Worm (Caenorhabditis elegans) whole organism, L2 larva: ENCODE measurements around the gene sre-41.

Experiments used
- R02D3.7 ChIP-seq: fragments of 150-350 bp; optimal IDR thresholded peaks from 2 replicates; lab custom pipeline; 2014; ENCODE audit warnings: missing biosample characterization, missing genetic modification characterization
- mdl-1 ChIP-seq, 2 experiments: fragments of 150-350 bp in 1 of 2; sonication (generic microtip) in 1 of 2; optimal IDR thresholded peaks; 2 replicates each; lab custom pipeline; 2017; ENCODE audit warnings: missing biosample characterization in 2 of 2, missing genetic modification characterization in 2 of 2
- nhr-11 ChIP-seq: fragments of 150-350 bp; optimal IDR thresholded peaks from 2 replicates; lab custom pipeline; 2014; ENCODE audit warnings: missing biosample characterization, missing genetic modification characterization
- sem-4 ChIP-seq: fragments of 150-350 bp; optimal IDR thresholded peaks from 2 replicates; lab custom pipeline; 2014; ENCODE audit warnings: missing biosample characterization, missing genetic modification reagents, missing genetic modification characterization
- unc-62 ChIP-seq: fragments of 150-350 bp; optimal IDR thresholded peaks from 2 replicates; lab custom pipeline; 2014; ENCODE audit warnings: missing biosample characterization, missing genetic modification reagents, missing genetic modification characterization

DNA sequence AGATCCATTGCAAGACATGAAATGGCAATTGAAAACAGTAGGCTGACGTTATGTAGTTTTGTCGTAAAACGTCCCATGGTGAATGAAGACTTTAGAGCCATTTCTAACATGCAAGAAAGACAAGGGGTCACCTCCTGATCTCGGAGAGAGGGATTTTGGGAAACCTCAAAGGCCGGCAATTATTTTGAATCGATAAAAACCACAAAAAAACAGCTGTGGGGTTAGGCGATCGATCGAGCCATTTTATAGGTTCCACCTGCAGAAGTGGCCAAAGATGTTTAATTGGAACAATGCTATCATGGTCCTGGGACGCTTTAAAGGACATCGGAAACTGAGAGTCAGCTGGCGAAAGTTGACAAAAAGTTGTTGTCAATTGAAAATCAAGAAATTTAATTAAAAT is 26.7 kb downstream of the sre-41 start, which contains the start of gene Y57A10C.11:
- TF ChIP-seq mdl-1 (tag; optimal IDR thresholded peaks at IDR 0.05; lab: Kevin White, UChicago) = no peak
- no peak for TF ChIP-seq R02D3.7 (tag; lab: Kevin White, UChicago)
- no peak for TF ChIP-seq sem-4 (tag; lab: Kevin White, UChicago)
- no peak for TF ChIP-seq unc-62 (GFP tag; lab: Kevin White, UChicago)
- TF ChIP-seq nhr-11 (tag; lab: Kevin White, UChicago) = no peak
